Fruit fly (Drosophila melanogaster): ENCODE results near the gene Snmp1.

Snmp1 gene

dm6 chr3R:21156572-21157480, 11.2 kb downstream of the Snmp1 start (continued):
- TF ChIP-seq E2f2 (GFP tag; IDR thresholded peaks at IDR 0.05) = no peak
- no peak for TF ChIP-seq MTF-1 (GFP tag; optimal IDR thresholded peaks at IDR 0.05; ENCODE audit: borderline replicate concordance)
- no peak for TF ChIP-seq CG6854 (GFP tag; optimal IDR thresholded peaks at IDR 0.05)
- peak; percentile 79 for TF ChIP-seq Vsx1 (GFP tag; optimal IDR thresholded peaks at IDR 0.05)
- no peak for TF ChIP-seq CG12299 (tag; optimal IDR thresholded peaks at IDR 0.05)
- TF ChIP-seq run (tag; optimal IDR thresholded peaks at IDR 0.05) = no peak
- no peak for TF ChIP-seq CG11085 (GFP tag; IDR thresholded peaks at IDR 0.05)
- TF ChIP-seq CG11247 (GFP tag; IDR thresholded peaks at IDR 0.05) = no peak
- no peak for TF ChIP-seq gsb (GFP tag; IDR thresholded peaks at IDR 0.05)
- TF ChIP-seq CG6654 (GFP tag; optimal IDR thresholded peaks at IDR 0.05) = no peak
- TF ChIP-seq nerfin-1 (tag; optimal IDR thresholded peaks at IDR 0.05) = no peak
- no peak for TF ChIP-seq CG30431 (GFP tag; optimal IDR thresholded peaks at IDR 0.05)
- no peak for TF ChIP-seq CG10366 (GFP tag; IDR thresholded peaks at IDR 0.05)
- TF ChIP-seq CG1792 (GFP tag; optimal IDR thresholded peaks at IDR 0.05) = no peak
- TF ChIP-seq CG1233 (GFP tag; optimal IDR thresholded peaks at IDR 0.05) = no peak
- TF ChIP-seq CTCF (GFP tag; optimal IDR thresholded peaks at IDR 0.05) = no peak
- TF ChIP-seq Usf (GFP tag; optimal IDR thresholded peaks at IDR 0.05) = no peak
- TF ChIP-seq CG12659 (GFP tag; optimal IDR thresholded peaks at IDR 0.05) = no peak
- no peak for TF ChIP-seq HLH54F (GFP tag; optimal IDR thresholded peaks at IDR 0.05)
- TF ChIP-seq btn (GFP tag; optimal IDR thresholded peaks at IDR 0.05) = no peak
- no peak for TF ChIP-seq Meics (GFP tag; optimal IDR thresholded peaks at IDR 0.05)
- no peak for TF ChIP-seq CG7271 (tag; optimal IDR thresholded peaks at IDR 0.05)
- TF ChIP-seq CG32767 (GFP tag; IDR thresholded peaks at IDR 0.05) = no peak
- no peak for TF ChIP-seq Fer1 (GFP tag; optimal IDR thresholded peaks at IDR 0.05)
- no peak for TF ChIP-seq ab (GFP tag; optimal IDR thresholded peaks at IDR 0.05)
- TF ChIP-seq CG31388 (GFP tag; optimal IDR thresholded peaks at IDR 0.05) = no peak
- TF ChIP-seq ATbp (GFP tag; optimal IDR thresholded peaks at IDR 0.05) = no peak
- no peak for TF ChIP-seq CG3407 (GFP tag; optimal IDR thresholded peaks at IDR 0.05)
- no peak for TF ChIP-seq Hsf (GFP tag; optimal IDR thresholded peaks at IDR 0.05)
- TF ChIP-seq CG10321 (GFP tag; IDR thresholded peaks at IDR 0.05) = no peak
- no peak for TF ChIP-seq CG1832 (GFP tag; optimal IDR thresholded peaks at IDR 0.05)
- TF ChIP-seq CG3838 (GFP tag; optimal IDR thresholded peaks at IDR 0.05) = no peak
- no peak for TF ChIP-seq grn (GFP tag; optimal IDR thresholded peaks at IDR 0.05)
- TF ChIP-seq exex (tag; optimal IDR thresholded peaks at IDR 0.05) = peak; percentile 84
- no peak for TF ChIP-seq dati (GFP tag; IDR thresholded peaks at IDR 0.05)
- no peak for TF ChIP-seq CG18619 (GFP tag; optimal IDR thresholded peaks at IDR 0.05)
- no peak for TF ChIP-seq org-1 (GFP tag; optimal IDR thresholded peaks at IDR 0.05)
- peak; percentile 49 for TF ChIP-seq phol (tag; optimal IDR thresholded peaks at IDR 0.05)
- no peak for TF ChIP-seq ara (GFP tag; IDR thresholded peaks at IDR 0.05)
- no peak for TF ChIP-seq Dip3 (GFP tag; optimal IDR thresholded peaks at IDR 0.05)
- TF ChIP-seq Six4 (GFP tag; optimal IDR thresholded peaks at IDR 0.05) = no peak
- TF ChIP-seq gcm2 (GFP tag; optimal IDR thresholded peaks at IDR 0.05) = no peak
- TF ChIP-seq CG8281 (tag; optimal IDR thresholded peaks at IDR 0.05) = no peak
- TF ChIP-seq CG14667 (GFP tag; IDR thresholded peaks at IDR 0.05) = no peak
- no peak for TF ChIP-seq Blimp-1 (GFP tag; optimal IDR thresholded peaks at IDR 0.05)
- TF ChIP-seq abd-A (tag; optimal IDR thresholded peaks at IDR 0.05) = no peak
- no peak for TF ChIP-seq Sin3A (optimal IDR thresholded peaks at IDR 0.05)
- TF ChIP-seq CG16779 (GFP tag; IDR thresholded peaks at IDR 0.05) = no peak
- no peak for TF ChIP-seq Hand (GFP tag; optimal IDR thresholded peaks at IDR 0.05)
- TF ChIP-seq CG3726 (GFP tag; IDR thresholded peaks at IDR 0.05) = no peak
- peak in 1 of 2 experiments; percentile 45 for TF ChIP-seq Pdp1 (GFP tag; optimal IDR thresholded peaks at IDR 0.05)
